Worm (Caenorhabditis elegans) whole organism, young adult: ENCODE results near the gene F49E12.8.

Experiments
- atf-7 ChIP-seq: sonication (generic microtip); optimal IDR thresholded peaks from 2 replicates; lab custom pipeline; 2017; ENCODE audit warnings: mild to moderate bottlenecking, missing genetic modification characterization, missing compliant biosample characterization
- him-1 ChIP-seq: sonication (generic microtip); optimal IDR thresholded peaks from 2 replicates; lab custom pipeline; 2016; ENCODE audit warnings: missing genotype, missing genetic modification reagents, missing genetic modification characterization, missing compliant biosample characterization
- madf-3 ChIP-seq: fragments of 200-800 bp; sonication (Bioruptor generic); IDR thresholded peaks from 2 replicates; pipeline ENCODE4 v1.3.6; 2022; ENCODE audit warnings: missing genetic modification reagents, missing genetic modification characterization, missing compliant biosample characterization
- madf-6 ChIP-seq: fragments of 200-800 bp; sonication (Bioruptor generic); IDR thresholded peaks from 2 replicates; pipeline ENCODE4 v1.3.6; 2022; ENCODE audit warnings: missing genetic modification reagents, missing genetic modification characterization, missing compliant biosample characterization
- snpc-4 ChIP-seq, 5 experiments: fragments of 150-350 bp in 1 of 5; sonication (generic microtip) in 4 of 5; optimal IDR thresholded peaks; 2 replicates each; lab custom pipeline; 2014 to 2018; ENCODE audit warnings: missing genetic modification characterization in 5 of 5, missing biosample characterization in 3 of 5, antibody characterized with exemption in 2 of 5, mild to moderate bottlenecking in 2 of 5, missing compliant biosample characterization in 2 of 5, missing genotype in 2 of 5, moderate library complexity in 2 of 5, missing genetic modification reagents in 1 of 5

DNA sequence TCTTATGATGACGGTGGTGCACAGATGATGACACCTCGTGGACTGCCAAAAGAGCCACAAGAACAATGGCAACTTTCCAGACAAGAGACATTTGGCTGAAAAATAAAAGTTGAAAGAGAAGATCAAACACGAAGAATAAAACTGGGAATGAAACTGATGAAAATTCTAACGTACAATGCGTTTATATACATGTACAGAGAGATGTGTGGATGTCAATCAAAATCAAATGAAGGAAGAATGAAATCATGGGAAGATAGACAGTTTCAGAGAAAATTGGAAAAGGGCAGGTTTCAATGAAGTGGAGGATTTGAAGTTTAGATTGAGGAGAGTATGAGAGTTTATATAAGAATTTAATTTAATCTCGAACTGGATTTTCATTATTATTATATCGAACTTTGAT is 5.0 kb upstream of the F49E12.8 start, which contains the start of gene dod-23:
- TF ChIP-seq him-1 (tag; lab: Kevin White, UChicago) (no peak), madf-6 (no peak), snpc-4 (GFP tag; optimal IDR thresholded peaks at IDR 0.05; lab: Kevin White, UChicago) (no peak), snpc-4 (tag; optimal IDR thresholded peaks at IDR 0.05; lab: Kevin White, UChicago) (no peak), madf-3 (no peak), atf-7 (tag; lab: Kevin White, UChicago) (no peak)
